Worm (Caenorhabditis elegans): Measurements from ENCODE around the gene Y116F11B.2.

Y116F11B.2 gene

DNA sequence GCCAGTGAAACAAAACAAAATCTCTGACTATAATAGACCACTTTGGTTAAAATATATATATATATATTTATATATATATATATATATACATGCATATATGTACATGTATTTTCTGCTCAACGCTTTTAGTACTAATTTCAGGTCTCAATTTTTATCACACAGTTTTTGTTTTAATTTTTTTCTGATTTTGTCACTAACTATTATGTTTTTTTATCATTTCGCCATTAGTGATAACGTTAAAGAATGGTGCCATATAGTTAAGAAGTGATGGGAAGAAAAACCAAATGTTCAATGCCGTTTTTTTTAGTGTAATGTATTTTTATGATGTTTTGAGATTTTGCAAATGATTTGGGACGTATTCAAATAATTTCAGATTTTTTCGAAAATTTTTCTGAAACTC, 46.6 kb downstream of the Y116F11B.2 start:
- no peak for TF ChIP-seq ets-7 (tag; optimal IDR thresholded peaks at IDR 0.05)
- no peak for TF ChIP-seq F13C5.2 (tag; optimal IDR thresholded peaks at IDR 0.05)
- no peak for TF ChIP-seq ceh-36 (tag; optimal IDR thresholded peaks at IDR 0.05)
- no peak for TF ChIP-seq flt-1 (GFP tag; IDR thresholded peaks at IDR 0.05)
- no peak for TF ChIP-seq pes-1 (GFP tag; IDR thresholded peaks at IDR 0.05)
- TF ChIP-seq ceh-13 (GFP tag; optimal IDR thresholded peaks at IDR 0.05), result no peak
- no peak for TF ChIP-seq hmbx-1 (tag; optimal IDR thresholded peaks at IDR 0.05)
- TF ChIP-seq sea-1 (GFP tag; conservative IDR thresholded peaks at IDR 0.05), result no peak
- TF ChIP-seq tbx-37 (GFP tag; conservative IDR thresholded peaks at IDR 0.05), result no peak
- TF ChIP-seq ama-1 (optimal IDR thresholded peaks at IDR 0.05), result no peak
- TF ChIP-seq hnd-1 (tag; optimal IDR thresholded peaks at IDR 0.05), result no peak
- TF ChIP-seq B0310.2 (tag; optimal IDR thresholded peaks at IDR 0.05), result no peak

DNA sequence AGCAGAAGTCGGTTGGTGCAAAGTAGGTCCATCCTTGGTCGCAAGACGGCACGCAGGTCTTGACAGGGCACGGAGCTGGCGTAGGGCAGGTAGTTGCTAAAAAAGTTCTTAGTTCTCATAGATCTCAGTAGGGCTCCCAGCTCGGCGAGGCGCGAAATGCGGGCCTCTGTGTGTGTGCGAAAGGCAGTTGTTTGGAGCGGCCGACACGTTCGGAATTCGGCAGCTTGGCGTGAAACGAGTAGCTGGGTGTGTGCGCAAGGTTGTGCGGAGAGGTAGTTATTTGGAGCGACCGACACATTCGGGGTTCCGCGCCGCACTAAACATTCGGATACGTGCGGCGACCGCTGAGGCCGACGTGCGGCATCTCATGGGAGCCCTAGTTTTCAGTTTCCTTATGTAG, 48.1 kb downstream of the Y116F11B.2 start:
- no peak for TF ChIP-seq sea-1 (GFP tag; conservative IDR thresholded peaks at IDR 0.05)
- no peak for TF ChIP-seq hmbx-1 (tag; optimal IDR thresholded peaks at IDR 0.05)
- no peak for TF ChIP-seq ets-7 (tag; optimal IDR thresholded peaks at IDR 0.05)
- no peak for TF ChIP-seq tbx-37 (GFP tag; conservative IDR thresholded peaks at IDR 0.05)
- TF ChIP-seq tbx-11 (GFP tag; IDR thresholded peaks at IDR 0.05), result no peak
- no peak for TF ChIP-seq ama-1 (optimal IDR thresholded peaks at IDR 0.05)
- no peak for TF ChIP-seq tra-4 (tag; optimal IDR thresholded peaks at IDR 0.05)
- TF ChIP-seq F13C5.2 (tag; optimal IDR thresholded peaks at IDR 0.05), result no peak
- TF ChIP-seq hmg-4 (GFP tag; optimal IDR thresholded peaks at IDR 0.05), result no peak
- TF ChIP-seq pes-1 (GFP tag; IDR thresholded peaks at IDR 0.05), result no peak
- no peak for TF ChIP-seq flt-1 (GFP tag; IDR thresholded peaks at IDR 0.05)
- no peak for TF ChIP-seq ceh-36 (tag; optimal IDR thresholded peaks at IDR 0.05)
- TF ChIP-seq hnd-1 (tag; optimal IDR thresholded peaks at IDR 0.05), result no peak
- no peak for TF ChIP-seq aly-1 (tag; optimal IDR thresholded peaks at IDR 0.05)
- TF ChIP-seq B0310.2 (tag; optimal IDR thresholded peaks at IDR 0.05), result no peak
- TF ChIP-seq scrt-1 (GFP tag; IDR thresholded peaks at IDR 0.05), result no peak
- no peak for TF ChIP-seq ceh-13 (GFP tag; optimal IDR thresholded peaks at IDR 0.05)

DNA sequence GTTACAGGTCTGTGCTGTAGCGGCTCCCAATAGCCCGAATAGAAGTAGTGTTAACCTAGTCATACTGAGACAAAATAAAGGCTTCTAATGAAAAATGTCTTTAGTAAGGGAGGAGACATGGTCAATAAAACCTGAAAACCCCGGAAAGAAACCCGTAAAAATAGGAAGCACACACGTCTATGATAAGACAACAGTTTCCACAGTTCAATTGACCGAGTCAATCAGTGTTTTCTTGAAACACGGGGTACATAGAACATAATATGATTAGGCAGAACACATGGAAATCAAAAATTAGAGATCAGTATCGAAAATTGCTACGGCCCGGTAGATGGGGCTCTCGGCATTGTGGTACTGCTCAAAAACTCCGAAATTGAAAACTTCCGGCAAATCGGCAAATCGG, 49.8 kb downstream of the Y116F11B.2 start, which contains the start of gene clec-49:
clec-49 (minus strand) TSS at position 103 of the 400 bp plus-strand sequence.
- TF ChIP-seq hnd-1 (tag; optimal IDR thresholded peaks at IDR 0.05) (no peak), ceh-13 (GFP tag; optimal IDR thresholded peaks at IDR 0.05) (no peak), pes-1 (GFP tag; IDR thresholded peaks at IDR 0.05) (no peak), sea-1 (GFP tag; conservative IDR thresholded peaks at IDR 0.05) (no peak), B0310.2 (tag; optimal IDR thresholded peaks at IDR 0.05) (no peak)

Data from whole organism, early embryonic.